Fruit fly (Drosophila melanogaster) whole organism, embryonic: ENCODE measurements around the gene tbrd-1.

Source experiments
- Blimp-1 ChIP-seq: fragments of 200-800 bp; sonication (Bioruptor generic); optimal IDR thresholded peaks from 3 replicates; lab custom pipeline; 2018; ENCODE audit warnings: missing biosample characterization, missing genetic modification characterization, mild to moderate bottlenecking, moderate library complexity, missing genetic modification reagents
- CG10267 ChIP-seq: fragments of 200-800 bp; sonication (Bioruptor generic); optimal IDR thresholded peaks from 2 replicates; lab custom pipeline; 2018; ENCODE audit warnings: missing biosample characterization, mild to moderate bottlenecking, missing genetic modification characterization, moderate library complexity
- CG10321 ChIP-seq: fragments of 200-800 bp; sonication (Bioruptor generic); IDR thresholded peaks from 2 replicates; pipeline ENCODE4 v1.3.6; 2022; ENCODE audit warnings: missing biosample characterization, missing genetic modification characterization
- CG10462 ChIP-seq: fragments of 200-800 bp; sonication (Bioruptor generic); optimal IDR thresholded peaks from 2 replicates; lab custom pipeline; 2016; ENCODE audit warnings: missing biosample characterization, missing genetic modification characterization
- CG11723 ChIP-seq: fragments of 200-800 bp; sonication (Bioruptor generic); optimal IDR thresholded peaks from 2 replicates; lab custom pipeline; 2017; ENCODE audit warnings: missing biosample characterization, mild to moderate bottlenecking, missing genetic modification characterization
- CG12071 ChIP-seq: fragments of 200-800 bp; sonication (Bioruptor generic); optimal IDR thresholded peaks from 3 replicates; lab custom pipeline; 2018; ENCODE audit warnings: missing biosample characterization, mild to moderate bottlenecking, missing genetic modification characterization
- CG12391 ChIP-seq: fragments of 200-800 bp; sonication (Bioruptor generic); optimal IDR thresholded peaks from 3 replicates; lab custom pipeline; 2018; ENCODE audit warnings: missing biosample characterization, mild to moderate bottlenecking, missing genetic modification characterization, moderate library complexity
- CG13123 ChIP-seq: fragments of 200-800 bp; sonication (Bioruptor generic); optimal IDR thresholded peaks from 2 replicates; lab custom pipeline; 2016; ENCODE audit warnings: missing biosample characterization, missing genetic modification characterization
- CG14014 ChIP-seq: fragments of 200-800 bp; sonication (Bioruptor generic); IDR thresholded peaks from 2 replicates; pipeline ENCODE4 v1.3.6; 2022; ENCODE audit warnings: missing biosample characterization, missing genetic modification characterization
- CG14860 ChIP-seq: fragments of 200-800 bp; sonication (Bioruptor generic); IDR thresholded peaks from 3 replicates; pipeline ENCODE4 v1.3.6; 2022; ENCODE audit warnings: missing biosample characterization, missing genetic modification characterization; ENCODE audit not compliant: partially characterized antibody
- CG14965 ChIP-seq: fragments of 200-800 bp; sonication (Bioruptor generic); optimal IDR thresholded peaks from 2 replicates; lab custom pipeline; 2016; ENCODE audit warnings: missing biosample characterization, missing genetic modification characterization, borderline replicate concordance
- CG15011 ChIP-seq: fragments of 200-800 bp; sonication (Bioruptor generic); optimal IDR thresholded peaks from 3 replicates; lab custom pipeline; 2018; ENCODE audit warnings: missing biosample characterization, mild to moderate bottlenecking, missing genetic modification characterization
- CG1529 ChIP-seq: fragments of 200-800 bp; sonication (Bioruptor generic); optimal IDR thresholded peaks from 3 replicates; lab custom pipeline; 2018; ENCODE audit warnings: missing biosample characterization, missing genetic modification characterization
- CG18262 ChIP-seq: fragments of 200-800 bp; optimal IDR thresholded peaks from 3 replicates; lab custom pipeline; 2019; ENCODE audit warnings: missing biosample characterization, mild to moderate bottlenecking, missing genetic modification characterization, moderate library complexity
- CG18599 ChIP-seq: fragments of 200-800 bp; sonication (Bioruptor generic); optimal IDR thresholded peaks from 3 replicates; lab custom pipeline; 2017; ENCODE audit warnings: missing biosample characterization, missing genetic modification characterization, mild to moderate bottlenecking, moderate library complexity, missing genetic modification reagents
- CG30403 ChIP-seq: fragments of 200-800 bp; sonication (Bioruptor generic); optimal IDR thresholded peaks from 3 replicates; lab custom pipeline; 2016; ENCODE audit warnings: missing biosample characterization, missing genetic modification characterization
- CG33213 ChIP-seq: fragments of 200-800 bp; sonication (Bioruptor generic); optimal IDR thresholded peaks from 3 replicates; lab custom pipeline; 2016; ENCODE audit warnings: missing biosample characterization, missing genetic modification characterization
- CG3726 ChIP-seq: fragments of 200-800 bp; sonication (Bioruptor generic); IDR thresholded peaks from 3 replicates; pipeline ENCODE4, ENCODE4 v1.3.6; 2022; ENCODE audit warnings: missing biosample characterization, missing genetic modification characterization
- CG4404 ChIP-seq: fragments of 200-800 bp; sonication (Bioruptor generic); IDR thresholded peaks from 2 replicates; pipeline ENCODE4 v1.3.6; 2022; ENCODE audit warnings: missing biosample characterization, missing genetic modification characterization
- CG4424 ChIP-seq: fragments of 200-800 bp; sonication (Bioruptor generic); optimal IDR thresholded peaks from 3 replicates; lab custom pipeline; 2016; ENCODE audit warnings: missing biosample characterization, missing genetic modification characterization
- CG7357 ChIP-seq: fragments of 200-800 bp; sonication (Bioruptor generic); IDR thresholded peaks from 3 replicates; pipeline ENCODE4 v1.3.6; 2022; ENCODE audit warnings: missing biosample characterization, missing genetic modification characterization
- CG8359 ChIP-seq: fragments of 200-800 bp; sonication (Bioruptor generic); optimal IDR thresholded peaks from 2 replicates; lab custom pipeline; 2017; ENCODE audit warnings: missing biosample characterization, mild to moderate bottlenecking, missing genetic modification characterization, borderline replicate concordance
- CG8924 ChIP-seq: fragments of 200-800 bp; optimal IDR thresholded peaks from 3 replicates; lab custom pipeline; 2019; ENCODE audit warnings: missing biosample characterization, mild to moderate bottlenecking, missing genetic modification characterization, moderate library complexity
- CG9727 ChIP-seq: fragments of 200-800 bp; sonication (Bioruptor generic); optimal IDR thresholded peaks from 3 replicates; lab custom pipeline; 2017; ENCODE audit warnings: missing biosample characterization, mild to moderate bottlenecking, missing genetic modification characterization
- CG9797 ChIP-seq: fragments of 200-800 bp; sonication (Bioruptor generic); optimal IDR thresholded peaks from 3 replicates; lab custom pipeline; 2018; ENCODE audit warnings: missing biosample characterization, mild to moderate bottlenecking, missing genetic modification characterization
- CrebB ChIP-seq: fragments of 200-800 bp; sonication (Bioruptor generic); optimal IDR thresholded peaks from 3 replicates; lab custom pipeline; 2018; ENCODE audit warnings: missing biosample characterization, mild to moderate bottlenecking, missing genetic modification characterization
- Gug ChIP-seq: fragments of 200-800 bp; sonication (Bioruptor generic); IDR thresholded peaks from 4 replicates; pipeline ENCODE4 v1.3.6; 2022; ENCODE audit warnings: missing biosample characterization, missing genetic modification characterization
- Hr51 ChIP-seq, 2 experiments: fragments of 200-800 bp; sonication (Bioruptor generic); optimal IDR thresholded peaks; 2 replicates in 1 of 2; 3 replicates in 1 of 2; lab custom pipeline; 2016 to 2018; ENCODE audit warnings: missing biosample characterization in 2 of 2, missing genetic modification characterization in 2 of 2, mild to moderate bottlenecking in 1 of 2, moderate library complexity in 1 of 2
- Max ChIP-seq: fragments of 200-800 bp; sonication (Bioruptor generic); optimal IDR thresholded peaks from 2 replicates; lab custom pipeline; 2016; ENCODE audit warnings: missing biosample characterization, mild to moderate bottlenecking, missing genetic modification characterization
- Meics ChIP-seq: fragments of 200-800 bp; sonication (Bioruptor generic); optimal IDR thresholded peaks from 2 replicates; lab custom pipeline; 2017; ENCODE audit warnings: missing biosample characterization, mild to moderate bottlenecking, missing genetic modification characterization
- NC2α ChIP-seq: fragments of 200-800 bp; sonication (Bioruptor generic); optimal IDR thresholded peaks from 2 replicates; lab custom pipeline; 2016; ENCODE audit warnings: missing biosample characterization, missing genetic modification characterization
- Neu2 ChIP-seq: fragments of 200-800 bp; sonication (Bioruptor generic); optimal IDR thresholded peaks from 3 replicates; lab custom pipeline; 2016; ENCODE audit warnings: missing biosample characterization, missing genetic modification characterization, borderline replicate concordance
- Nf-YB ChIP-seq: fragments of 200-800 bp; sonication (Bioruptor generic); optimal IDR thresholded peaks from 3 replicates; lab custom pipeline; 2019; ENCODE audit warnings: missing biosample characterization, mild to moderate bottlenecking, missing genetic modification characterization, moderate library complexity
- Oli ChIP-seq: fragments of 200-800 bp; sonication (Bioruptor generic); optimal IDR thresholded peaks from 2 replicates; lab custom pipeline; 2018; ENCODE audit warnings: missing biosample characterization, mild to moderate bottlenecking, missing genetic modification characterization, moderate library complexity
- Pdp1 ChIP-seq, 2 experiments: fragments of 200-800 bp; sonication (Bioruptor generic); optimal IDR thresholded peaks; 3 replicates each; lab custom pipeline; 2016; ENCODE audit warnings: missing biosample characterization in 2 of 2, missing genetic modification characterization in 2 of 2, mild to moderate bottlenecking in 1 of 2, moderate library complexity in 1 of 2
- Ptx1 ChIP-seq: fragments of 200-800 bp; sonication (Bioruptor generic); IDR thresholded peaks from 2 replicates; pipeline ENCODE4 v1.3.6; 2022; ENCODE audit warnings: missing biosample characterization, missing genetic modification characterization
- Sry-β ChIP-seq: fragments of 200-800 bp; sonication (Bioruptor generic); optimal IDR thresholded peaks from 2 replicates; lab custom pipeline; 2018; ENCODE audit warnings: missing biosample characterization, mild to moderate bottlenecking, missing genetic modification characterization, moderate library complexity
- Xrp1 ChIP-seq: fragments of 200-800 bp; sonication (Bioruptor generic); IDR thresholded peaks from 2 replicates; pipeline ENCODE4 v1.3.6; 2022; ENCODE audit warnings: missing biosample characterization, missing genetic modification characterization
- bigmax ChIP-seq: fragments of 200-800 bp; sonication (Bioruptor generic); optimal IDR thresholded peaks from 2 replicates; lab custom pipeline; 2018; ENCODE audit warnings: missing biosample characterization, mild to moderate bottlenecking, missing genetic modification characterization
- chif ChIP-seq, 2 experiments: fragments of 200-800 bp; sonication (Bioruptor generic); optimal IDR thresholded peaks; 3 replicates each; lab custom pipeline; 2016; ENCODE audit warnings: missing biosample characterization in 2 of 2, missing genetic modification characterization in 2 of 2
- ci ChIP-seq: fragments of 200-800 bp; sonication (Bioruptor generic); IDR thresholded peaks from 3 replicates; pipeline ENCODE4 v1.3.6; 2022; ENCODE audit warnings: missing biosample characterization, missing genetic modification characterization
- dan ChIP-seq: fragments of 200-800 bp; sonication (Bioruptor generic); IDR thresholded peaks from 2 replicates; pipeline ENCODE4 v1.3.6; 2022; ENCODE audit warnings: missing biosample characterization, missing genetic modification characterization
- dmrt11E ChIP-seq: fragments of 200-800 bp; sonication (Bioruptor generic); optimal IDR thresholded peaks from 3 replicates; lab custom pipeline; 2018; ENCODE audit warnings: missing biosample characterization, mild to moderate bottlenecking, missing genetic modification characterization, moderate library complexity
- dmrt99B ChIP-seq: fragments of 200-800 bp; sonication (Bioruptor generic); optimal IDR thresholded peaks from 2 replicates; lab custom pipeline; 2018; ENCODE audit warnings: missing biosample characterization, mild to moderate bottlenecking, missing genetic modification characterization, moderate library complexity
- dpn ChIP-seq, 2 experiments: fragments of 200-800 bp; sonication (Bioruptor generic); optimal IDR thresholded peaks; 3 replicates each; lab custom pipeline; 2016; ENCODE audit warnings: missing biosample characterization in 2 of 2, missing genetic modification characterization in 2 of 2
- gfzf ChIP-seq: fragments of 200-800 bp; sonication (Bioruptor generic); optimal IDR thresholded peaks from 2 replicates; lab custom pipeline; 2016; ENCODE audit warnings: missing biosample characterization, mild to moderate bottlenecking, missing genetic modification characterization, moderate library complexity
- gt ChIP-seq: fragments of 200-800 bp; sonication (Bioruptor generic); IDR thresholded peaks from 2 replicates; pipeline ENCODE4 v1.3.6; 2022; ENCODE audit warnings: missing biosample characterization, missing genetic modification characterization
- pum ChIP-seq: fragments of 200-800 bp; sonication (Bioruptor generic); optimal IDR thresholded peaks from 2 replicates; lab custom pipeline; 2016; ENCODE audit warnings: missing biosample characterization, missing genetic modification characterization
- ranshi ChIP-seq: fragments of 200-800 bp; sonication (Bioruptor generic); IDR thresholded peaks from 2 replicates; pipeline ENCODE4 v1.3.6; 2022; ENCODE audit warnings: missing biosample characterization, missing genetic modification characterization
- so ChIP-seq: fragments of 200-800 bp; sonication (Bioruptor generic); IDR thresholded peaks from 3 replicates; pipeline ENCODE4 v1.3.6; 2022; ENCODE audit warnings: missing biosample characterization, missing genetic modification characterization
- twi ChIP-seq: fragments of 200-800 bp; optimal IDR thresholded peaks from 2 replicates; lab custom pipeline; 2019; ENCODE audit warnings: missing biosample characterization, mild to moderate bottlenecking, missing genetic modification characterization, moderate library complexity

The tbrd-1 gene

dm6 chr3R:23874198-23874597, 19.2 kb downstream of the tbrd-1 start (continued):
- no peak for TF ChIP-seq CG11723 (GFP tag; lab: Kevin White, UChicago)
- TF ChIP-seq CG18599 (GFP tag; lab: Kevin White, UChicago), result no peak
- TF ChIP-seq CG33213, result no peak
- no peak for TF ChIP-seq dan (GFP tag; lab: Robert Waterston, UW)
- no peak for TF ChIP-seq Nf-YB (GFP tag; lab: Kevin White, UChicago)
- TF ChIP-seq dmrt99B, result peak; percentile 31
- no peak for TF ChIP-seq chif (GFP tag; optimal IDR thresholded peaks at IDR 0.05; lab: Kevin White, UChicago)
- no peak for TF ChIP-seq Ptx1 (GFP tag; lab: Robert Waterston, UW)
- no peak for TF ChIP-seq ranshi (GFP tag; lab: Robert Waterston, UW)
- TF ChIP-seq Meics (GFP tag; lab: Kevin White, UChicago), result no peak
- TF ChIP-seq CG12071 (GFP tag; lab: Kevin White, UChicago), result no peak
- TF ChIP-seq CG18262 (tag; lab: Kevin White, UChicago), result peak; percentile 17
- TF ChIP-seq Gug, result no peak
- no peak for TF ChIP-seq CG10321 (GFP tag; lab: Robert Waterston, UW)
- TF ChIP-seq Hr51 (GFP tag; optimal IDR thresholded peaks at IDR 0.05; lab: Kevin White, UChicago), result peak in 1 of 2 experiments; percentile 15
- TF ChIP-seq NC2α, result no peak
- no peak for TF ChIP-seq Neu2 (GFP tag; lab: Kevin White, UChicago)
- no peak for TF ChIP-seq Sry-β
- TF ChIP-seq Oli (tag; lab: Kevin White, UChicago), result peak; percentile 18
- TF ChIP-seq Pdp1 (GFP tag; optimal IDR thresholded peaks at IDR 0.05; lab: Kevin White, UChicago), result peak in 1 of 2 experiments; percentile 0
- no peak for TF ChIP-seq CG7357 (GFP tag; lab: Robert Waterston, UW)
- TF ChIP-seq CG14860, result no peak
- no peak for TF ChIP-seq gt (GFP tag; lab: Robert Waterston, UW)
- TF ChIP-seq so (GFP tag; lab: Robert Waterston, UW), result no peak
- no peak for TF ChIP-seq CG3726 (GFP tag; lab: Robert Waterston, UW)
- no peak for TF ChIP-seq CG15011 (GFP tag; lab: Kevin White, UChicago)
- peak; percentile 2 for TF ChIP-seq CG9727
- TF ChIP-seq CG30403 (GFP tag; lab: Kevin White, UChicago), result no peak
- TF ChIP-seq CG14014 (GFP tag; lab: Robert Waterston, UW), result no peak
- TF ChIP-seq gfzf, result no peak
- no peak for TF ChIP-seq CG4404 (GFP tag; lab: Robert Waterston, UW)
- TF ChIP-seq dpn (GFP tag; optimal IDR thresholded peaks at IDR 0.05; lab: Kevin White, UChicago), result no peak
- no peak for TF ChIP-seq CG4424 (GFP tag; lab: Kevin White, UChicago)
- no peak for TF ChIP-seq bigmax
- peak; percentile 7; the same call in 1 of the 3 replicates for TF ChIP-seq ci (GFP tag; lab: Robert Waterston, UW)
- TF ChIP-seq CG13123 (GFP tag; lab: Kevin White, UChicago), result no peak
- peak; percentile 14 for TF ChIP-seq CG12391 (tag; lab: Kevin White, UChicago)
- TF ChIP-seq Blimp-1 (GFP tag; lab: Kevin White, UChicago), result peak; percentile 28
- no peak for TF ChIP-seq CG10462 (GFP tag; lab: Kevin White, UChicago)
- TF ChIP-seq CG14965 (GFP tag; lab: Kevin White, UChicago), result no peak
- TF ChIP-seq CG8924 (tag; lab: Kevin White, UChicago), result no peak
- TF ChIP-seq CG10267 (tag; lab: Kevin White, UChicago), result no peak
- no peak for TF ChIP-seq CG9797 (GFP tag; lab: Kevin White, UChicago)
- peak; percentile 34; the same call in 1 of the 2 replicates for TF ChIP-seq Xrp1 (GFP tag; lab: Robert Waterston, UW)
- no peak for TF ChIP-seq CrebB (tag; lab: Kevin White, UChicago)
- TF ChIP-seq Max (GFP tag; lab: Kevin White, UChicago), result no peak
- no peak for TF ChIP-seq twi (tag; lab: Kevin White, UChicago)
- TF ChIP-seq dmrt11E, result peak; percentile 35
- no peak for TF ChIP-seq pum (GFP tag; lab: Kevin White, UChicago)
- TF ChIP-seq CG1529 (GFP tag; lab: Kevin White, UChicago), result peak; percentile 2
- TF ChIP-seq CG8359, result no peak
